Worm (Caenorhabditis elegans) whole organism, L4/young adult: ENCODE measurements around the gene T24G10.2.

Experiments
- W03F9.2 ChIP-seq: fragments of 150-350 bp; optimal IDR thresholded peaks from 2 replicates; lab custom pipeline; 2014; ENCODE audit warnings: missing biosample characterization, missing genetic modification characterization
- dao-5 ChIP-seq: sonication (generic microtip); optimal IDR thresholded peaks from 2 replicates; lab custom pipeline; 2016; ENCODE audit warnings: missing genotype, missing genetic modification characterization, moderate library complexity, missing compliant biosample characterization
- him-1 ChIP-seq: sonication (generic microtip); optimal IDR thresholded peaks from 2 replicates; lab custom pipeline; 2016; ENCODE audit warnings: missing genotype, missing genetic modification reagents, missing genetic modification characterization, missing compliant biosample characterization

Gene T24G10.2

ce11 chrIII:5417921-5418320 is 24.6 kb downstream of the T24G10.2 start:
- TF ChIP-seq dao-5 (tag; lab: Kevin White, UChicago) (no peak), W03F9.2 (tag; lab: Kevin White, UChicago) (no peak), him-1 (tag; lab: Kevin White, UChicago) (no peak)

ce11 chrIII:5413680-5414079 is 28.9 kb downstream of the T24G10.2 start, which contains the start of gene grl-22:
TSS of gene grl-22 (minus strand) at chrIII:5414011.
- no peak for TF ChIP-seq W03F9.2 (tag; lab: Kevin White, UChicago)
- TF ChIP-seq dao-5 (tag; lab: Kevin White, UChicago): no peak
- no peak for TF ChIP-seq him-1 (tag; lab: Kevin White, UChicago)

ce11 chrIII:5407588-5407987 is 35.0 kb downstream of the T24G10.2 start, which contains the start of gene W03A5.1:
TSS of gene W03A5.1 (plus strand) at chrIII:5407888.
- no peak for TF ChIP-seq him-1 (tag; lab: Kevin White, UChicago)
- no peak for TF ChIP-seq W03F9.2 (tag; lab: Kevin White, UChicago)
- TF ChIP-seq dao-5 (tag; lab: Kevin White, UChicago): no peak

- TF ChIP-seq dao-5 (tag; lab: Kevin White, UChicago) (no peak), him-1 (tag; lab: Kevin White, UChicago) (no peak), W03F9.2 (tag; lab: Kevin White, UChicago) (no peak)
These were observed 35.5 kb downstream of the T24G10.2 start for ce11 chrIII:5407060-5407459.

ce11 chrIII:5406314-5406713 is 36.2 kb downstream of the T24G10.2 start:
- no peak for TF ChIP-seq him-1 (tag; lab: Kevin White, UChicago)
- no peak for TF ChIP-seq dao-5 (tag; lab: Kevin White, UChicago)
- TF ChIP-seq W03F9.2 (tag; lab: Kevin White, UChicago): no peak

- TF ChIP-seq him-1 (tag; lab: Kevin White, UChicago) (no peak), dao-5 (tag; lab: Kevin White, UChicago) (no peak), W03F9.2 (tag; lab: Kevin White, UChicago) (no peak)
These were observed 36.9 kb downstream of the T24G10.2 start, which contains the start of the genes W03A5.2 and Y32H12A.8 for ce11 chrIII:5405628-5406084. TSS of gene W03A5.2 (plus strand) at chrIII:5406034. TSS of gene Y32H12A.8 (minus strand) at chrIII:5406037.

- no peak for TF ChIP-seq W03F9.2 (tag; lab: Kevin White, UChicago)
- no peak for TF ChIP-seq dao-5 (tag; lab: Kevin White, UChicago)
- TF ChIP-seq him-1 (tag; lab: Kevin White, UChicago): no peak
These were observed 37.6 kb downstream of the T24G10.2 start for ce11 chrIII:5404998-5405397.

ce11 chrIII:5402419-5402818 is 40.1 kb downstream of the T24G10.2 start:
- TF ChIP-seq dao-5 (tag; lab: Kevin White, UChicago) (no peak), W03F9.2 (tag; lab: Kevin White, UChicago) (no peak), him-1 (tag; lab: Kevin White, UChicago) (no peak)

ce11 chrIII:5395746-5396145 is 46.8 kb downstream of the T24G10.2 start:
- TF ChIP-seq W03F9.2 (tag; lab: Kevin White, UChicago): no peak
- no peak for TF ChIP-seq dao-5 (tag; lab: Kevin White, UChicago)
- no peak for TF ChIP-seq him-1 (tag; lab: Kevin White, UChicago)
